Worm (Caenorhabditis elegans): ENCODE data around the gene scl-8.

DNA sequence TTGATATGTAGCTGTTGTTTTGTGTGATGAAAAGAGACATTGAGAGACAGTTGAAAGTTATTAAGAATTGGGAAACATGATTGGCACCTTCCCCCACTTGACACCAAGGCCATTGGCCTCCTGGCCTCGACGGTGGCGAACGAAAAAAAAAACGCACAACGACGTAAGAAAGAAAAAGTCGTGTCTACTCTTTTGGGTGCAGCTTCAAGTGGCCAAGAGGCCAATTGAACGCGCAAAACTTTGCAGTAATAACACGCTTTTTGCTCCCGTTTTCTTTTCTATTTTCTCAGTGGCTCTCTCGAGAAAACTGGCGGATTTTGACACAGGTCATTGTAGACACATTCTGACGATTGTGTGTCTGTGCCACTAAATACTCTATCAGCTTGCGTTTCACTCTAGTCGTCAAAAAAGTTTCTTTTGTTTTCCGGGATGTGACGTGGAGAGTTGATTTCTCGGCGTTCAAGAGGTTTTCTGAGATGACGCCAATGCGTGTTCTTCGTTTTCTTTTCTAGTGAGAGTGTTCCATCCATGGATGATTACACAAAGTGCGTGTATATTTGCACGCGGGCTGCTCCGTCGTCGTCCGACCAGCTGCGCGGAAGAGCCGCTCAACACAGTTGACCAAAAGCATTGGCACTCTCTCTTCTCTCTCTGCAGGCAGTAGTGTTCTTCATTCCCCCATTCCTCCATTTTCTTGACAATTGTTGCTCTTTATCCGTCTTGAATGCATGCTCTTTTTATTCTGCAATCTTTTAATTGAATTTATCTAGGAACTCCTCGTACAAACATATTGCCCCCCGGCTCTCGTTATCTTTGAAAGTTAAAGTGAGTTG is 40.9 kb upstream of the scl-8 start:
- TF ChIP-seq nhr-237 (tag; optimal IDR thresholded peaks at IDR 0.05) (no peak), lin-13 (GFP tag; optimal IDR thresholded peaks at IDR 0.05) (no peak), mdl-1 (tag; optimal IDR thresholded peaks at IDR 0.05) (no peak), efl-3 (GFP tag; optimal IDR thresholded peaks at IDR 0.05) (no peak), skn-1 (tag; optimal IDR thresholded peaks at IDR 0.05) (no peak), nhr-28 (tag; optimal IDR thresholded peaks at IDR 0.05) (no peak), unc-62 (GFP tag; optimal IDR thresholded peaks at IDR 0.05) (no peak), ama-1 (optimal IDR thresholded peaks at IDR 0.05) (no peak), nhr-76 (tag; optimal IDR thresholded peaks at IDR 0.05) (no peak), ets-5 (GFP tag; IDR thresholded peaks at IDR 0.05) (no peak), lin-15B (tag; optimal IDR thresholded peaks at IDR 0.05) (no peak), ztf-11 (tag; optimal IDR thresholded peaks at IDR 0.05) (no peak), sox-4 (tag; optimal IDR thresholded peaks at IDR 0.05) (no peak)
